Fruit fly (Drosophila melanogaster) whole organism, embryonic: Measurements from ENCODE around the gene Adsl.

Experiments
- Blimp-1 ChIP-seq: fragments of 200-800 bp; sonication (Bioruptor generic); optimal IDR thresholded peaks from 3 replicates; lab custom pipeline; 2018; ENCODE audit warnings: missing biosample characterization, missing genetic modification characterization, mild to moderate bottlenecking, moderate library complexity, missing genetic modification reagents
- CG11085 ChIP-seq: fragments of 200-800 bp; sonication (Bioruptor generic); IDR thresholded peaks from 2 replicates; pipeline ENCODE4 v1.3.6; 2022; ENCODE audit warnings: missing biosample characterization, missing genetic modification characterization
- CG11504 ChIP-seq: fragments of 200-800 bp; sonication (Bioruptor generic); optimal IDR thresholded peaks from 3 replicates; lab custom pipeline; 2019; ENCODE audit warnings: missing biosample characterization, mild to moderate bottlenecking, missing genetic modification characterization, moderate library complexity
- CG12659 ChIP-seq: fragments of 200-800 bp; sonication (Bioruptor generic); optimal IDR thresholded peaks from 3 replicates; lab custom pipeline; 2017; ENCODE audit warnings: mild to moderate bottlenecking, missing biosample characterization, missing genetic modification reagents, missing genetic modification characterization
- CG15269 ChIP-seq: fragments of 200-800 bp; sonication (Bioruptor generic); optimal IDR thresholded peaks from 2 replicates; lab custom pipeline; 2018; ENCODE audit warnings: missing biosample characterization, mild to moderate bottlenecking, missing genetic modification characterization, moderate library complexity
- CG15479 ChIP-seq: fragments of 200-800 bp; sonication (Bioruptor generic); optimal IDR thresholded peaks from 3 replicates; lab custom pipeline; 2019; ENCODE audit warnings: missing biosample characterization, mild to moderate bottlenecking, missing genetic modification characterization, moderate library complexity
- CG15514 ChIP-seq: fragments of 200-800 bp; sonication (Bioruptor generic); optimal IDR thresholded peaks from 3 replicates; lab custom pipeline; 2017; ENCODE audit warnings: missing biosample characterization, missing genetic modification characterization, mild to moderate bottlenecking, moderate library complexity, missing genetic modification reagents
- CG1602 ChIP-seq: fragments of 200-800 bp; sonication (Bioruptor generic); optimal IDR thresholded peaks from 3 replicates; lab custom pipeline; 2016; ENCODE audit warnings: missing biosample characterization, missing genetic modification characterization
- CG16863 ChIP-seq: fragments of 200-800 bp; sonication (Bioruptor generic); optimal IDR thresholded peaks from 3 replicates; lab custom pipeline; 2016; ENCODE audit warnings: missing biosample characterization, missing genetic modification characterization
- CG17612 ChIP-seq: fragments of 200-800 bp; sonication (Bioruptor generic); IDR thresholded peaks from 2 replicates; pipeline ENCODE4 v1.3.6; 2022; ENCODE audit warnings: missing biosample characterization, missing genetic modification characterization
- CG1792 ChIP-seq: fragments of 200-800 bp; sonication (Bioruptor generic); optimal IDR thresholded peaks from 2 replicates; lab custom pipeline; 2016; ENCODE audit warnings: missing biosample characterization, missing genetic modification characterization
- CG30020 ChIP-seq: fragments of 200-800 bp; optimal IDR thresholded peaks from 2 replicates; lab custom pipeline; 2019; ENCODE audit warnings: missing biosample characterization, mild to moderate bottlenecking, missing genetic modification characterization, moderate library complexity
- CG31388 ChIP-seq: fragments of 200-800 bp; sonication (Bioruptor generic); optimal IDR thresholded peaks from 2 replicates; lab custom pipeline; 2016; ENCODE audit warnings: missing biosample characterization, missing genetic modification characterization
- CG34376 ChIP-seq: fragments of 200-800 bp; sonication (Bioruptor generic); optimal IDR thresholded peaks from 2 replicates; lab custom pipeline; 2018; ENCODE audit warnings: missing biosample characterization, mild to moderate bottlenecking, missing genetic modification characterization
- CG5180 ChIP-seq: fragments of 200-800 bp; sonication (Bioruptor generic); optimal IDR thresholded peaks from 3 replicates; lab custom pipeline; 2017; ENCODE audit warnings: missing biosample characterization, missing genetic modification characterization, mild to moderate bottlenecking, moderate library complexity, missing genetic modification reagents
- CG5953 ChIP-seq: fragments of 200-800 bp; sonication (Bioruptor generic); IDR thresholded peaks from 2 replicates; pipeline ENCODE4 v1.3.6; 2022; ENCODE audit warnings: missing biosample characterization, missing genetic modification characterization
- CG7372 ChIP-seq: fragments of 200-800 bp; sonication (Bioruptor generic); IDR thresholded peaks from 2 replicates; pipeline ENCODE4 v1.3.6; 2022; ENCODE audit warnings: missing biosample characterization, missing genetic modification characterization
- CG9797 ChIP-seq: fragments of 200-800 bp; sonication (Bioruptor generic); optimal IDR thresholded peaks from 3 replicates; lab custom pipeline; 2018; ENCODE audit warnings: missing biosample characterization, mild to moderate bottlenecking, missing genetic modification characterization
- Chrac-16 ChIP-seq: fragments of 200-800 bp; sonication (Bioruptor generic); optimal IDR thresholded peaks from 3 replicates; lab custom pipeline; 2016; ENCODE audit warnings: missing biosample characterization, missing genetic modification characterization
- Doc3 ChIP-seq: fragments of 200-800 bp; sonication (Bioruptor generic); IDR thresholded peaks from 3 replicates; pipeline ENCODE4 v1.3.6; 2022; ENCODE audit warnings: missing biosample characterization, missing genetic modification characterization; ENCODE audit not compliant: partially characterized antibody
- Ets97D ChIP-seq: fragments of 200-800 bp; sonication (Bioruptor generic); optimal IDR thresholded peaks from 3 replicates; lab custom pipeline; 2016; ENCODE audit warnings: missing biosample characterization, missing genetic modification characterization
- Gug ChIP-seq: fragments of 200-800 bp; sonication (Bioruptor generic); IDR thresholded peaks from 4 replicates; pipeline ENCODE4 v1.3.6; 2022; ENCODE audit warnings: missing biosample characterization, missing genetic modification characterization
- Hr3 ChIP-seq: fragments of 200-800 bp; sonication (Bioruptor generic); optimal IDR thresholded peaks from 3 replicates; lab custom pipeline; 2016; ENCODE audit warnings: missing biosample characterization, missing genetic modification characterization
- MBD-R2 ChIP-seq: fragments of 200-800 bp; sonication (Bioruptor generic); IDR thresholded peaks from 2 replicates; pipeline ENCODE4 v1.3.6; 2022; ENCODE audit warnings: missing biosample characterization, missing genetic modification characterization
- Med ChIP-seq: fragments of 200-800 bp; sonication (Bioruptor generic); peaks from one replicate; lab custom pipeline; 2016; ENCODE audit warnings: missing biosample characterization, missing genetic modification characterization, mild to moderate bottlenecking, inconsistent platforms, moderate library complexity
- NFAT ChIP-seq: fragments of 200-800 bp; sonication (Bioruptor generic); IDR thresholded peaks from 2 replicates; pipeline ENCODE4 v1.3.6; 2022; ENCODE audit warnings: missing biosample characterization, missing genetic modification characterization
- NK7.1 ChIP-seq: fragments of 200-800 bp; sonication (Bioruptor generic); optimal IDR thresholded peaks from 3 replicates; lab custom pipeline; 2016; ENCODE audit warnings: missing biosample characterization, missing genetic modification characterization
- PHDP ChIP-seq: fragments of 200-800 bp; sonication (Bioruptor generic); optimal IDR thresholded peaks from 3 replicates; lab custom pipeline; 2018; ENCODE audit warnings: missing biosample characterization, mild to moderate bottlenecking, missing genetic modification characterization, moderate library complexity
- TFAM ChIP-seq: fragments of 200-800 bp; sonication (Bioruptor generic); optimal IDR thresholded peaks from 2 replicates; lab custom pipeline; 2017; ENCODE audit warnings: missing biosample characterization, missing genetic modification characterization, inconsistent platforms
- amos ChIP-seq: fragments of 200-800 bp; sonication (Bioruptor generic); IDR thresholded peaks from 2 replicates; pipeline ENCODE4 v1.3.6; 2022; ENCODE audit warnings: missing biosample characterization, missing genetic modification characterization; ENCODE audit not compliant: partially characterized antibody
- btn ChIP-seq: fragments of 200-800 bp; sonication (Bioruptor generic); optimal IDR thresholded peaks from 2 replicates; lab custom pipeline; 2016; ENCODE audit warnings: missing biosample characterization, missing genetic modification characterization
- cato ChIP-seq: fragments of 200-800 bp; sonication (Bioruptor generic); optimal IDR thresholded peaks from 2 replicates; lab custom pipeline; 2016; ENCODE audit warnings: missing biosample characterization, missing genetic modification characterization, borderline replicate concordance
- croc ChIP-seq: fragments of 200-800 bp; sonication (Bioruptor generic); conservative IDR thresholded peaks from 3 replicates; pipeline ENCODE4 v1.3.6; 2022; ENCODE audit warnings: missing biosample characterization, missing genetic modification characterization
- disco-r ChIP-seq: fragments of 200-800 bp; sonication (Bioruptor generic); optimal IDR thresholded peaks from 2 replicates; lab custom pipeline; 2016; ENCODE audit warnings: missing biosample characterization, missing genetic modification characterization
- dmrt99B ChIP-seq: fragments of 200-800 bp; sonication (Bioruptor generic); optimal IDR thresholded peaks from 2 replicates; lab custom pipeline; 2018; ENCODE audit warnings: missing biosample characterization, mild to moderate bottlenecking, missing genetic modification characterization, moderate library complexity
- emc ChIP-seq: fragments of 200-800 bp; sonication (Bioruptor generic); optimal IDR thresholded peaks from 2 replicates; lab custom pipeline; 2016; ENCODE audit warnings: missing biosample characterization, missing genetic modification characterization
- gcm ChIP-seq: fragments of 200-800 bp; sonication (Bioruptor generic); optimal IDR thresholded peaks from 2 replicates; lab custom pipeline; 2019; ENCODE audit warnings: missing biosample characterization, mild to moderate bottlenecking, missing genetic modification characterization, moderate library complexity
- jing ChIP-seq: fragments of 200-800 bp; sonication (Bioruptor generic); optimal IDR thresholded peaks from 2 replicates; lab custom pipeline; 2018; ENCODE audit warnings: missing biosample characterization, mild to moderate bottlenecking, missing genetic modification characterization
- jumu ChIP-seq: fragments of 200-800 bp; sonication (Bioruptor generic); optimal IDR thresholded peaks from 3 replicates; lab custom pipeline; 2016; ENCODE audit warnings: missing biosample characterization, missing genetic modification characterization
- klu ChIP-seq: fragments of 200-800 bp; sonication (Bioruptor generic); IDR thresholded peaks from 2 replicates; pipeline ENCODE4 v1.3.6; 2022; ENCODE audit warnings: missing biosample characterization, missing genetic modification characterization
- lab ChIP-seq: fragments of 200-800 bp; sonication (Bioruptor generic); optimal IDR thresholded peaks from 3 replicates; lab custom pipeline; 2017; ENCODE audit warnings: missing biosample characterization, missing genetic modification characterization, mild to moderate bottlenecking, moderate library complexity, missing genetic modification reagents
- pb ChIP-seq: fragments of 200-800 bp; sonication (Bioruptor generic); optimal IDR thresholded peaks from 3 replicates; lab custom pipeline; 2016; ENCODE audit warnings: missing biosample characterization, missing genetic modification characterization
- ro ChIP-seq: fragments of 200-800 bp; sonication (Bioruptor generic); IDR thresholded peaks from 2 replicates; pipeline ENCODE4 v1.3.6; 2022; ENCODE audit warnings: missing biosample characterization, missing genetic modification characterization
- sna ChIP-seq: fragments of 200-800 bp; sonication (Bioruptor generic); IDR thresholded peaks from 2 replicates; pipeline ENCODE4 v1.3.6; 2022; ENCODE audit warnings: missing biosample characterization, missing genetic modification characterization; ENCODE audit not compliant: partially characterized antibody
- so ChIP-seq: fragments of 200-800 bp; sonication (Bioruptor generic); IDR thresholded peaks from 3 replicates; pipeline ENCODE4 v1.3.6; 2022; ENCODE audit warnings: missing biosample characterization, missing genetic modification characterization
- ssp ChIP-seq: fragments of 200-800 bp; sonication (Bioruptor generic); IDR thresholded peaks from 2 replicates; pipeline ENCODE4 v1.3.6; 2022; ENCODE audit warnings: missing biosample characterization, missing genetic modification characterization
- tio ChIP-seq: fragments of 200-800 bp; sonication (Bioruptor generic); optimal IDR thresholded peaks from 2 replicates; lab custom pipeline; 2017; ENCODE audit warnings: missing biosample characterization, missing genetic modification characterization, inconsistent platforms

The Adsl gene

DNA sequence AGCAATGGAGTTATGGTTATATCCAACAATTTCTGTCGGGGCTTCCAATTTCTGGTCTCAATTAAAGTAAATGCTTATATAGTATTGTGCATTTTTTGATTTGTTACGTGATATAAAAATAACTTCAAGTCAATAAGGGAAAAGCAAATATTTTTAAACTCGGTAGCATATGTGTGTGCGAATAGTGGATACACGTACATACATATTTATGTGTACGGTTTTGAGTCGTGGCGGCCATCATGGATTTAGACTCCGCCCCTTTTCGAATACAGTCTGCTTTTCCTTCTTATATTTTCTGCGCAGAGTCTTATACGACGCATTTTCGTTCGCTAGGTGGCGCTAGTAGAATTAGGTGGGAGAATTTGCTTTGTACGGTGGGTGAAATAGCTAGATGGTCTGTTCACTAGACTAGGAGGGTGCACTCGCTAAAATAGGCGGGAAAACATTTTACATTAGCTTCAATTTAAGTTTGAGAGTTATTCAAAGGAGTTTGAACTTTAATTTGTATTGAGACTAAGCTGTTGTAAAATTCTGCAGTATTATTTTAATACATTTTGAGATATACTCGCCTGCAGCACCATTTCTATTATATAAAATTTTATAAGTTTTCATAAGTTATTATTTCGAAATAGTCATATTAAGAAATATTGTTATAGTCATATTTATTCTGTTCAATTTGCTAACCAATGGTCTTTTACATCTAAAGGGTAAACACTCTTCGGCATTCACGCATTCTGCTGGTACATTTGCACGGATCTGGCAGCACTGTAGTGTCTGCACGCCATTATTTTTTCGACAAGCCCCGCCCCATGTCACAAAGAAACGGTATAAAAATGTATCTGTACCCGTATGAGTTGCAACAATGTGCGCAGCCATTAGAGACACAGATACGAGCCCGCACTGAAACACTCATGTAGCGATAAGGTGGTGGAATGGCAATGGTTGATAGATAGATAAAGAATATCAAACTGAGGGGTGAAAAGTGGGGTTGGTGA is 51.3 kb downstream of the Adsl start (continued):
- TF ChIP-seq NFAT (GFP tag; lab: Robert Waterston, UW) (peak; percentile 69; the same call in 1 of the 2 replicates), CG15269 (tag; lab: Kevin White, UChicago) (no peak), CG15479 (GFP tag; lab: Kevin White, UChicago) (peak; percentile 99), CG12659 (peak; percentile 67), jumu (GFP tag; lab: Kevin White, UChicago) (no peak), gcm (GFP tag; lab: Kevin White, UChicago) (peak; percentile 99), NK7.1 (GFP tag; lab: Kevin White, UChicago) (no peak), CG16863 (GFP tag; lab: Kevin White, UChicago) (peak; percentile 23), Med (peak; percentile 78), CG1792 (no peak), CG15514 (GFP tag; lab: Kevin White, UChicago) (peak; percentile 45), CG9797 (GFP tag; lab: Kevin White, UChicago) (no peak), pb (GFP tag; lab: Kevin White, UChicago) (no peak), CG34376 (GFP tag; lab: Kevin White, UChicago) (peak; percentile 16), Hr3 (peak; percentile 53), CG11085 (GFP tag; lab: Robert Waterston, UW) (no peak; the same call in 1 of the 2 replicates), CG5953 (GFP tag; lab: Robert Waterston, UW) (no peak; the same call in none of the 2 replicates), lab (no peak), Doc3 (GFP tag; lab: Robert Waterston, UW) (no peak), Gug (GFP tag; lab: Robert Waterston, UW) (peak; percentile 62; the same call in 3 of the 4 replicates), amos (GFP tag; lab: Robert Waterston, UW) (peak; percentile 31; the same call in 1 of the 2 replicates), CG11504 (peak; percentile 83), Chrac-16 (peak; percentile 42), jing (GFP tag; lab: Kevin White, UChicago) (no peak), CG1602 (GFP tag; lab: Kevin White, UChicago) (peak; percentile 50), MBD-R2 (peak; percentile 30; the same call in 1 of the 2 replicates), ro (GFP tag; lab: Robert Waterston, UW) (0 out of 2 replicates have a peak, but pooled peaks have one; percentile 32), so (GFP tag; lab: Robert Waterston, UW) (peak; percentile 64; the same call in 2 of the 3 replicates), klu (no peak), CG7372 (peak; percentile 50; the same call in 1 of the 2 replicates), Ets97D (GFP tag; lab: Kevin White, UChicago) (peak; percentile 41), Blimp-1 (GFP tag; lab: Kevin White, UChicago) (no peak), cato (GFP tag; lab: Kevin White, UChicago) (peak; percentile 17), dmrt99B (tag; lab: Kevin White, UChicago) (no peak), ssp (GFP tag; lab: Robert Waterston, UW) (no peak), croc (GFP tag; lab: Robert Waterston, UW) (peak; percentile 36; the same call in 1 of the 3 replicates), tio (peak; percentile 31), TFAM (GFP tag; lab: Kevin White, UChicago) (no peak), CG30020 (tag; lab: Kevin White, UChicago) (no peak), CG31388 (no peak), CG17612 (GFP tag; lab: Robert Waterston, UW) (no peak), CG5180 (GFP tag; lab: Kevin White, UChicago) (no peak), btn (no peak), disco-r (GFP tag; lab: Kevin White, UChicago) (no peak), sna (GFP tag; lab: Robert Waterston, UW) (no peak), PHDP (no peak), emc (GFP tag; lab: Kevin White, UChicago) (no peak)
